Fruit fly (Drosophila melanogaster) whole organism, embryonic: Measurements from ENCODE around the gene CG42554.

Experiments used
- Abd-B ChIP-seq: fragments of 200-800 bp; sonication (Bioruptor generic); optimal IDR thresholded peaks from 2 replicates; lab custom pipeline; 2018; ENCODE audit warnings: missing biosample characterization, mild to moderate bottlenecking, missing genetic modification characterization, moderate library complexity
- Aef1 ChIP-seq: fragments of 200-800 bp; sonication (Bioruptor generic); IDR thresholded peaks from 3 replicates; pipeline ENCODE4 v1.3.6; 2022; ENCODE audit warnings: missing biosample characterization, missing genetic modification characterization
- CG10321 ChIP-seq: fragments of 200-800 bp; sonication (Bioruptor generic); IDR thresholded peaks from 2 replicates; pipeline ENCODE4 v1.3.6; 2022; ENCODE audit warnings: missing biosample characterization, missing genetic modification characterization
- CG12104 ChIP-seq: fragments of 200-800 bp; sonication (Bioruptor generic); optimal IDR thresholded peaks from 3 replicates; lab custom pipeline; 2016; ENCODE audit warnings: missing biosample characterization, missing genetic modification characterization
- CG12299 ChIP-seq: fragments of 200-800 bp; sonication (Bioruptor generic); optimal IDR thresholded peaks from 2 replicates; lab custom pipeline; 2018; ENCODE audit warnings: missing biosample characterization, mild to moderate bottlenecking, missing genetic modification characterization
- CG14860 ChIP-seq: fragments of 200-800 bp; sonication (Bioruptor generic); IDR thresholded peaks from 3 replicates; pipeline ENCODE4 v1.3.6; 2022; ENCODE audit warnings: missing biosample characterization, missing genetic modification characterization; ENCODE audit not compliant: partially characterized antibody
- CG16779 ChIP-seq: fragments of 200-800 bp; sonication (Bioruptor generic); IDR thresholded peaks from 2 replicates; pipeline ENCODE4 v1.3.6; 2022; ENCODE audit warnings: missing biosample characterization, missing genetic modification characterization
- CG17328 ChIP-seq: fragments of 200-800 bp; sonication (Bioruptor generic); IDR thresholded peaks from 2 replicates; pipeline ENCODE4 v1.3.6; 2022; ENCODE audit warnings: missing biosample characterization, missing genetic modification characterization
- CG17385 ChIP-seq: fragments of 200-800 bp; sonication (Bioruptor generic); optimal IDR thresholded peaks from 3 replicates; lab custom pipeline; 2018; ENCODE audit warnings: missing biosample characterization, mild to moderate bottlenecking, missing genetic modification characterization
- CG17568 ChIP-seq: fragments of 200-800 bp; sonication (Bioruptor generic); optimal IDR thresholded peaks from 2 replicates; lab custom pipeline; 2018; ENCODE audit warnings: missing biosample characterization, mild to moderate bottlenecking, missing genetic modification characterization, moderate library complexity
- CG2712 ChIP-seq: fragments of 200-800 bp; optimal IDR thresholded peaks from 3 replicates; lab custom pipeline; 2019; ENCODE audit warnings: missing biosample characterization, mild to moderate bottlenecking, missing genetic modification characterization, moderate library complexity
- CG4707 ChIP-seq: fragments of 200-800 bp; sonication (Bioruptor generic); optimal IDR thresholded peaks from 2 replicates; lab custom pipeline; 2018; ENCODE audit warnings: missing biosample characterization, mild to moderate bottlenecking, missing genetic modification characterization, moderate library complexity
- CG6854 ChIP-seq: fragments of 200-800 bp; sonication (Bioruptor generic); optimal IDR thresholded peaks from 3 replicates; lab custom pipeline; 2017; ENCODE audit warnings: missing biosample characterization, mild to moderate bottlenecking, missing genetic modification characterization
- CG7745 ChIP-seq: fragments of 200-800 bp; sonication (Bioruptor generic); optimal IDR thresholded peaks from 2 replicates; lab custom pipeline; 2018; ENCODE audit warnings: missing biosample characterization, mild to moderate bottlenecking, missing genetic modification characterization, moderate library complexity
- CG8924 ChIP-seq: fragments of 200-800 bp; optimal IDR thresholded peaks from 3 replicates; lab custom pipeline; 2019; ENCODE audit warnings: missing biosample characterization, mild to moderate bottlenecking, missing genetic modification characterization, moderate library complexity
- CG9215 ChIP-seq: fragments of 200-800 bp; sonication (Bioruptor generic); IDR thresholded peaks from 2 replicates; pipeline ENCODE4 v1.3.6; 2022; ENCODE audit warnings: missing biosample characterization, missing genetic modification characterization
- CG9817 ChIP-seq: fragments of 200-800 bp; sonication (Bioruptor generic); optimal IDR thresholded peaks from 2 replicates; lab custom pipeline; 2018; ENCODE audit warnings: missing biosample characterization, mild to moderate bottlenecking, missing genetic modification characterization, moderate library complexity
- D19A ChIP-seq: fragments of 200-800 bp; optimal IDR thresholded peaks from 3 replicates; lab custom pipeline; 2019; ENCODE audit warnings: missing biosample characterization, mild to moderate bottlenecking, missing genetic modification characterization, moderate library complexity
- D19B ChIP-seq: fragments of 200-800 bp; sonication (Bioruptor generic); optimal IDR thresholded peaks from 2 replicates; lab custom pipeline; 2017; ENCODE audit warnings: missing biosample characterization, mild to moderate bottlenecking, missing genetic modification characterization
- Eip74EF ChIP-seq, 2 experiments: fragments of 200-800 bp in 1 of 2; fragments of >200 bp in 1 of 2; sonication (Bioruptor generic) in 1 of 2; optimal IDR thresholded peaks; 2 replicates each; lab custom pipeline; 2017 to 2019; ENCODE audit warnings: missing biosample characterization in 2 of 2, missing genetic modification characterization in 2 of 2, mild to moderate bottlenecking in 1 of 2, moderate library complexity in 1 of 2
- Fer3 ChIP-seq: fragments of 200-800 bp; sonication (Bioruptor generic); optimal IDR thresholded peaks from 2 replicates; lab custom pipeline; 2018; ENCODE audit warnings: missing biosample characterization, mild to moderate bottlenecking, missing genetic modification characterization, moderate library complexity
- Gsc ChIP-seq: fragments of 200-800 bp; sonication (Bioruptor generic); IDR thresholded peaks from 2 replicates; pipeline ENCODE4 v1.3.6; 2022; ENCODE audit warnings: missing biosample characterization, missing genetic modification characterization
- HLH3B ChIP-seq: fragments of 200-800 bp; sonication (Bioruptor generic); IDR thresholded peaks from 2 replicates; pipeline ENCODE4 v1.3.6; 2022; ENCODE audit warnings: missing biosample characterization, missing genetic modification characterization
- HLH4C ChIP-seq: fragments of 200-800 bp; sonication (Bioruptor generic); IDR thresholded peaks from 3 replicates; pipeline ENCODE4 v1.3.6; 2022; ENCODE audit warnings: missing biosample characterization, missing genetic modification characterization; ENCODE audit not compliant: partially characterized antibody
- Hand ChIP-seq: fragments of 200-800 bp; sonication (Bioruptor generic); optimal IDR thresholded peaks from 2 replicates; lab custom pipeline; 2017; ENCODE audit warnings: mild to moderate bottlenecking, missing biosample characterization, missing genetic modification reagents, missing genetic modification characterization
- Hr3 ChIP-seq: fragments of 200-800 bp; sonication (Bioruptor generic); optimal IDR thresholded peaks from 3 replicates; lab custom pipeline; 2016; ENCODE audit warnings: missing biosample characterization, missing genetic modification characterization
- Lhr ChIP-seq: fragments of 200-800 bp; sonication (Bioruptor generic); optimal IDR thresholded peaks from 3 replicates; lab custom pipeline; 2017; ENCODE audit warnings: mild to moderate bottlenecking, missing biosample characterization, missing genetic modification reagents, missing genetic modification characterization
- Nf-YA ChIP-seq: fragments of 200-800 bp; sonication (Bioruptor generic); IDR thresholded peaks from 2 replicates; pipeline ENCODE4 v1.3.6; 2022; ENCODE audit warnings: missing biosample characterization, missing genetic modification characterization
- Rx ChIP-seq: fragments of 200-800 bp; sonication (Bioruptor generic); IDR thresholded peaks from 2 replicates; pipeline ENCODE4 v1.3.6; 2022; ENCODE audit warnings: missing biosample characterization, missing genetic modification characterization
- Sox102F ChIP-seq: fragments of 200-800 bp; sonication (Bioruptor generic); optimal IDR thresholded peaks from 2 replicates; lab custom pipeline; 2018; ENCODE audit warnings: missing biosample characterization, mild to moderate bottlenecking, missing genetic modification characterization, moderate library complexity
- az2 ChIP-seq: fragments of 200-800 bp; sonication (Bioruptor generic); optimal IDR thresholded peaks from 3 replicates; lab custom pipeline; 2016; ENCODE audit warnings: missing biosample characterization, missing genetic modification characterization
- bowl ChIP-seq: fragments of 200-800 bp; sonication (Bioruptor generic); IDR thresholded peaks from 2 replicates; pipeline ENCODE4 v1.3.6; 2022; ENCODE audit warnings: missing biosample characterization, missing genetic modification characterization
- cas ChIP-seq: fragments of 200-800 bp; sonication (Bioruptor generic); IDR thresholded peaks from 2 replicates; pipeline ENCODE4 v1.3.6; 2022; ENCODE audit warnings: missing biosample characterization, missing genetic modification characterization
- ci ChIP-seq: fragments of 200-800 bp; sonication (Bioruptor generic); IDR thresholded peaks from 3 replicates; pipeline ENCODE4 v1.3.6; 2022; ENCODE audit warnings: missing biosample characterization, missing genetic modification characterization
- gem ChIP-seq: fragments of 200-800 bp; sonication (Bioruptor generic); optimal IDR thresholded peaks from 2 replicates; lab custom pipeline; 2019; ENCODE audit warnings: missing biosample characterization, mild to moderate bottlenecking, missing genetic modification characterization, moderate library complexity
- grau ChIP-seq: fragments of 200-800 bp; optimal IDR thresholded peaks from 3 replicates; lab custom pipeline; 2019; ENCODE audit warnings: missing biosample characterization, mild to moderate bottlenecking, missing genetic modification characterization, moderate library complexity
- gsb ChIP-seq: fragments of 200-800 bp; sonication (Bioruptor generic); IDR thresholded peaks from 2 replicates; pipeline ENCODE4 v1.3.6; 2022; ENCODE audit warnings: missing biosample characterization, missing genetic modification characterization
- lab ChIP-seq: fragments of 200-800 bp; sonication (Bioruptor generic); optimal IDR thresholded peaks from 3 replicates; lab custom pipeline; 2017; ENCODE audit warnings: missing biosample characterization, missing genetic modification characterization, mild to moderate bottlenecking, moderate library complexity, missing genetic modification reagents
- pita ChIP-seq: fragments of 200-800 bp; sonication (Bioruptor generic); optimal IDR thresholded peaks from 2 replicates; lab custom pipeline; 2017; ENCODE audit warnings: missing biosample characterization, mild to moderate bottlenecking, missing genetic modification characterization
- ranshi ChIP-seq: fragments of 200-800 bp; sonication (Bioruptor generic); IDR thresholded peaks from 2 replicates; pipeline ENCODE4 v1.3.6; 2022; ENCODE audit warnings: missing biosample characterization, missing genetic modification characterization
- scrt ChIP-seq: fragments of 200-800 bp; sonication (Bioruptor generic); optimal IDR thresholded peaks from 2 replicates; lab custom pipeline; 2018; ENCODE audit warnings: missing biosample characterization, mild to moderate bottlenecking, missing genetic modification characterization, moderate library complexity
- sens ChIP-seq: fragments of 200-800 bp; sonication (Bioruptor generic); peaks from one replicate; lab custom pipeline; 2016; ENCODE audit warnings: missing biosample characterization, missing genetic modification characterization
- sim ChIP-seq: fragments of 200-800 bp; sonication (Bioruptor generic); IDR thresholded peaks from 2 replicates; pipeline ENCODE4 v1.3.6; 2022; ENCODE audit warnings: missing biosample characterization, missing genetic modification characterization
- slbo ChIP-seq: fragments of 200-800 bp; sonication (Bioruptor generic); IDR thresholded peaks from 2 replicates; pipeline ENCODE4 v1.3.6; 2022; ENCODE audit warnings: missing biosample characterization, missing genetic modification characterization
- tin ChIP-seq: fragments of 200-800 bp; sonication (Bioruptor generic); optimal IDR thresholded peaks from 3 replicates; lab custom pipeline; 2016; ENCODE audit warnings: missing biosample characterization, missing genetic modification characterization
- vfl ChIP-seq: fragments of 200-800 bp; sonication (Bioruptor generic); optimal IDR thresholded peaks from 2 replicates; lab custom pipeline; 2016; ENCODE audit warnings: missing biosample characterization, missing genetic modification characterization
- zen ChIP-seq: fragments of 200-800 bp; sonication (Bioruptor generic); optimal IDR thresholded peaks from 3 replicates; lab custom pipeline; 2018; ENCODE audit warnings: missing biosample characterization, mild to moderate bottlenecking, missing genetic modification characterization, moderate library complexity
- zfh2 ChIP-seq: fragments of 200-800 bp; sonication (Bioruptor generic); optimal IDR thresholded peaks from 2 replicates; lab custom pipeline; 2016; ENCODE audit warnings: missing biosample characterization, missing genetic modification characterization

The CG42554 gene

DNA sequence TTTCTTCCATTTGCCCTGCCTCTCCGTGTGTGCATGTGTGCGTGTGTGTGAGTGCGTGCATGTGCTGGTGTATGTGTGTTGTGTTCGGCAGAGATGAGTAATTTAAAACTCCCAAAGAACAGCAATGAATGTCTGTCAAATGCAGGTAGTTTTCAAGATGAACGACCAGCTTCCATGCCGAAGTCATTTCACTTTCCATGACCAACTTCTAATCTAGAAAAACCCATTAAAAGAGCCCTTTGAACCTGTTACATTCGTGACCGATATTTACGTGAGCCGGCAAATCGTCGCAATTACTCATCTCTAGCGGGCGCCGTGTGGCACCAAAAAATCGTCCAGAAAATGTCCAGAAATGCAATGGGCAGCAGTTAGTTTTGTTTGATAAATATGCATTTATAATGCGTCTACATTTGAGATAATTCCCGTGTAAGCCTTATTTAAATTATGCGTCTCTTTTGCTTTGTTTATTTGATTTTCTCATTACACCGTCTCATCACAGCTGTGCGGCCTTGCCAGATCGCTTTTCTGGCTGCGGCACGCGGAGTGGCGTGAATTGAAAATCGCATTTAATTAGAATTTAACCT is 37.0 kb downstream of the CG42554 start (continued):
- TF ChIP-seq grau (tag; lab: Kevin White, UChicago) (peak; percentile 41), CG17568 (no peak), vfl (GFP tag; lab: Kevin White, UChicago) (no peak), gsb (no peak), scrt (GFP tag; lab: Kevin White, UChicago) (peak; percentile 80), zen (tag; lab: Kevin White, UChicago) (peak; percentile 33), CG17328 (no peak), CG10321 (GFP tag; lab: Robert Waterston, UW) (no peak), CG17385 (GFP tag; lab: Kevin White, UChicago) (peak; percentile 31), az2 (GFP tag; lab: Kevin White, UChicago) (peak; percentile 46)

- TF ChIP-seq Hand (GFP tag; lab: Kevin White, UChicago) (no peak), CG6854 (GFP tag; lab: Kevin White, UChicago) (no peak), sens (peak; percentile 7), Fer3 (no peak), CG2712 (no peak), CG12299 (tag; lab: Kevin White, UChicago) (no peak), ci (GFP tag; lab: Robert Waterston, UW) (no peak), bowl (GFP tag; lab: Robert Waterston, UW) (no peak), CG7745 (tag; lab: Kevin White, UChicago) (no peak), CG10321 (GFP tag; lab: Robert Waterston, UW) (no peak), D19A (tag; lab: Kevin White, UChicago) (peak; percentile 89), Gsc (GFP tag; lab: Robert Waterston, UW) (no peak)
Observed at dm6 chr3L:875416-876011, 40.0 kb downstream of the CG42554 start.

DNA sequence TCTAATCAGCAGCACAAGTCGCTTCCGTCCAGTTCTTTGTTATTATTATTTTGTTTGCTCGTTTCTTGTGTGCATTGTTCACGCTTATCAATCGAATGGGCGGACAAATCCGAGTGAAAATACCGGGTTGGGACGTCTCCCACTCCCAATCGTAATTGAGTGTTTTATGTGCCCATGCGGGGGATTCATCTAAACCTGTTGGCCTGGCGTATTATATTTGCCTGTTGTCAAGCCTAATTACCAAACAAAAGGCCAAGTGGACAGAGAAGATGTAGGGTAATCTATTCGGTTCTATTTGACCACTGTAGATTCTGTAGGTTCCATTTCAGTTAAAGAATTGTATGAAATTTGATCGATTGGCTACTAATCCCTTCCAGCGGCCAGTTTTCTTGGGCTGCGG is 40.6 kb downstream of the CG42554 start:
- no peak for TF ChIP-seq CG4707 (GFP tag; lab: Kevin White, UChicago)
- TF ChIP-seq ranshi (GFP tag; lab: Robert Waterston, UW), result peak; percentile 27; the same call in 1 of the 2 replicates
- no peak for TF ChIP-seq CG14860
- no peak for TF ChIP-seq zfh2 (GFP tag; lab: Kevin White, UChicago)
- no peak for TF ChIP-seq D19B
- no peak for TF ChIP-seq CG12104 (GFP tag; lab: Kevin White, UChicago)
- no peak for TF ChIP-seq Abd-B (GFP tag; lab: Kevin White, UChicago)
- TF ChIP-seq CG9215 (GFP tag; lab: Robert Waterston, UW), result no peak
- no peak for TF ChIP-seq Nf-YA (GFP tag; lab: Robert Waterston, UW)
- no peak for TF ChIP-seq gem (tag; lab: Kevin White, UChicago)
- TF ChIP-seq sim, result no peak
- TF ChIP-seq Aef1 (GFP tag; lab: Robert Waterston, UW), result no peak
- no peak for TF ChIP-seq cas
- no peak for TF ChIP-seq CG9817 (tag; lab: Kevin White, UChicago)
- no peak for TF ChIP-seq CG16779 (GFP tag; lab: Robert Waterston, UW)
- no peak for TF ChIP-seq CG8924 (tag; lab: Kevin White, UChicago)
- TF ChIP-seq Hr3 (GFP tag; lab: Kevin White, UChicago), result no peak
- no peak for TF ChIP-seq slbo
- no peak for TF ChIP-seq Rx (GFP tag; lab: Robert Waterston, UW)
- no peak for TF ChIP-seq Lhr (GFP tag; lab: Kevin White, UChicago)
- TF ChIP-seq Sox102F (GFP tag; lab: Kevin White, UChicago), result no peak
- TF ChIP-seq lab (GFP tag; lab: Kevin White, UChicago), result peak; percentile 44
- no peak for TF ChIP-seq tin
- peak; percentile 5; the same call in 1 of the 2 replicates for TF ChIP-seq HLH3B (GFP tag; lab: Robert Waterston, UW)
- no peak for TF ChIP-seq HLH4C (GFP tag; lab: Robert Waterston, UW)
- no peak for TF ChIP-seq pita (GFP tag; lab: Kevin White, UChicago)
- no peak for TF ChIP-seq Eip74EF (GFP tag; optimal IDR thresholded peaks at IDR 0.05; lab: Kevin White, UChicago)
